Fruit fly (Drosophila melanogaster) whole organism, pupa: ENCODE measurements around the gene CG4768.
A peak's percentile ranks its signal among the peaks of the same experiment; 100 is the strongest.

Source experiments
- CG10348 ChIP-seq: fragments of 200-800 bp; sonication (Bioruptor generic); IDR thresholded peaks from 2 replicates; pipeline ENCODE4 v1.3.6; 2022; ENCODE audit warnings: missing biosample characterization, missing genetic modification characterization
- CG12605 ChIP-seq: fragments of 200-800 bp; sonication (Bioruptor generic); IDR thresholded peaks from 2 replicates; pipeline ENCODE4 v1.3.6; 2022; ENCODE audit warnings: missing biosample characterization, missing genetic modification characterization
- CG13204 ChIP-seq: fragments of 200-800 bp; sonication (Bioruptor generic); optimal IDR thresholded peaks from 2 replicates; lab custom pipeline; 2018; ENCODE audit warnings: missing biosample characterization, mild to moderate bottlenecking, missing genetic modification characterization, moderate library complexity
- CG14655 ChIP-seq: fragments of 200-800 bp; sonication (Bioruptor generic); optimal IDR thresholded peaks from 3 replicates; lab custom pipeline; 2017; ENCODE audit warnings: mild to moderate bottlenecking, missing biosample characterization, missing genetic modification reagents, missing genetic modification characterization
- CG15710 ChIP-seq: fragments of 200-800 bp; sonication (Bioruptor generic); optimal IDR thresholded peaks from 2 replicates; lab custom pipeline; 2018; ENCODE audit warnings: missing biosample characterization, mild to moderate bottlenecking, missing genetic modification characterization, moderate library complexity
- CG17806 ChIP-seq: fragments of 200-800 bp; sonication (Bioruptor generic); optimal IDR thresholded peaks from 2 replicates; lab custom pipeline; 2018; ENCODE audit warnings: missing biosample characterization, mild to moderate bottlenecking, missing genetic modification characterization, moderate library complexity
- CG32121 ChIP-seq: fragments of 200-800 bp; sonication (Bioruptor generic); IDR thresholded peaks from 2 replicates; pipeline ENCODE4 v1.3.6; 2022; ENCODE audit warnings: missing biosample characterization, missing genetic modification characterization
- CG34367 ChIP-seq: fragments of 200-800 bp; sonication (Bioruptor generic); optimal IDR thresholded peaks from 2 replicates; lab custom pipeline; 2018; ENCODE audit warnings: missing biosample characterization, mild to moderate bottlenecking, missing genetic modification characterization
- CG4496 ChIP-seq: fragments of 200-800 bp; sonication (Bioruptor generic); IDR thresholded peaks from 3 replicates; pipeline ENCODE4 v1.3.6; 2022; ENCODE audit warnings: missing biosample characterization, missing genetic modification characterization
- CG8159 ChIP-seq: fragments of 200-800 bp; sonication (Bioruptor generic); optimal IDR thresholded peaks from 3 replicates; lab custom pipeline; 2018; ENCODE audit warnings: missing biosample characterization, mild to moderate bottlenecking, missing genetic modification characterization, moderate library complexity
- CG8301 ChIP-seq: fragments of 200-800 bp; sonication (Bioruptor generic); optimal IDR thresholded peaks from 2 replicates; lab custom pipeline; 2018; ENCODE audit warnings: missing biosample characterization, mild to moderate bottlenecking, missing genetic modification characterization
- CG9948 ChIP-seq: fragments of 200-800 bp; sonication (Bioruptor generic); optimal IDR thresholded peaks from 2 replicates; lab custom pipeline; 2018; ENCODE audit warnings: missing biosample characterization, mild to moderate bottlenecking, missing genetic modification characterization, moderate library complexity
- D1 ChIP-seq: fragments of 200-800 bp; sonication (Bioruptor generic); optimal IDR thresholded peaks from 2 replicates; lab custom pipeline; 2018; ENCODE audit warnings: missing biosample characterization, mild to moderate bottlenecking, missing genetic modification characterization, moderate library complexity
- EcR ChIP-seq: fragments of 200-800 bp; sonication (Bioruptor generic); optimal IDR thresholded peaks from 3 replicates; lab custom pipeline; 2019; ENCODE audit warnings: missing biosample characterization, missing genetic modification characterization, mild to moderate bottlenecking, moderate library complexity, missing genetic modification reagents
- Ets98B ChIP-seq: fragments of 200-800 bp; sonication (Bioruptor generic); IDR thresholded peaks from 2 replicates; pipeline ENCODE4 v1.3.6; 2022; ENCODE audit warnings: missing biosample characterization, missing genetic modification characterization
- Pif1A ChIP-seq: fragments of 200-800 bp; sonication (Bioruptor generic); optimal IDR thresholded peaks from 3 replicates; lab custom pipeline; 2016; ENCODE audit warnings: missing biosample characterization, missing genetic modification characterization
- Pif1B ChIP-seq: fragments of 200-800 bp; sonication (Bioruptor generic); optimal IDR thresholded peaks from 3 replicates; lab custom pipeline; 2016; ENCODE audit warnings: missing biosample characterization, missing genetic modification characterization
- Snoo ChIP-seq: fragments of 200-800 bp; sonication (Bioruptor generic); optimal IDR thresholded peaks from 3 replicates; lab custom pipeline; 2017; ENCODE audit warnings: missing biosample characterization, mild to moderate bottlenecking, missing genetic modification characterization, inconsistent platforms
- fd96Ca ChIP-seq: fragments of 200-800 bp; sonication (Bioruptor generic); IDR thresholded peaks from 3 replicates; pipeline ENCODE4 v1.3.6; 2022; ENCODE audit warnings: missing biosample characterization, missing genetic modification characterization
- gl ChIP-seq: fragments of 200-800 bp; sonication (Bioruptor generic); optimal IDR thresholded peaks from 2 replicates; lab custom pipeline; 2018; ENCODE audit warnings: missing biosample characterization, mild to moderate bottlenecking, missing genetic modification characterization
- rn ChIP-seq: fragments of 200-800 bp; sonication (Bioruptor generic); IDR thresholded peaks from 2 replicates; pipeline ENCODE4 v1.3.6; 2022; ENCODE audit warnings: missing biosample characterization, missing genetic modification characterization

Gene CG4768

dm6 chrX:16813226-16813625, 21.3 kb downstream of the CG4768 start:
- peak; percentile 18 for TF ChIP-seq D1 (tag; lab: Kevin White, UChicago)
- no peak for TF ChIP-seq Pif1B
- TF ChIP-seq CG8301, result no peak
- no peak for TF ChIP-seq fd96Ca (GFP tag; lab: Robert Waterston, UW)
- no peak for TF ChIP-seq CG10348 (GFP tag; lab: Robert Waterston, UW)
- TF ChIP-seq, all 21 proteins: peak for 1

DNA sequence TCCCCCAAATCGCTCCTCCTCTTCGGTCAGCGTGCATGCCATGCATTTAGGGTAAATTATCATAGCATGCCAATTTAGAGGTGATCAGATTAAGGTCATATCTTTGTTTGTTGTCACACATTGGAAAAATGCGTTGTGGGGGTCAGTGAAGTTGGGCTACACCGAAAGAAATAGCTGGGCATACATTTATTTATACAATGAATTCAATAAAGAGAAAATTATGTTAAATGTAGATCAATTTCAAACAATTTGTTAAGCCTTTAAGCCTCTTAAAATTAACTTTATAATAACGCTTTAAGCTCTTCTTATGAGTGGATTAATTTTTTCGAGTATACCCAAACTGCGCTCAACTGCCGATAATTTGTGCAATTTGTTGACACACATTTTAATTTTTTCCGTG, 22.4 kb downstream of the CG4768 start:
- TF ChIP-seq fd96Ca (GFP tag; lab: Robert Waterston, UW), result no peak
- TF ChIP-seq CG32121 (GFP tag; lab: Robert Waterston, UW), result peak; percentile 12; the same call in 1 of the 2 replicates
- TF ChIP-seq Ets98B (GFP tag; lab: Robert Waterston, UW), result 0 out of 2 replicates have a peak, but pooled peaks have one; percentile 14
- TF ChIP-seq CG17806 (tag; lab: Kevin White, UChicago), result peak; percentile 11
- TF ChIP-seq CG14655 (GFP tag; lab: Kevin White, UChicago), result peak; percentile 11
- TF ChIP-seq CG8301, result peak; percentile 5
- TF ChIP-seq CG8159 (tag; lab: Kevin White, UChicago), result peak; percentile 28
- TF ChIP-seq D1 (tag; lab: Kevin White, UChicago), result no peak
- TF ChIP-seq Pif1B, result no peak

- peak; percentile 34 for TF ChIP-seq Ets98B (GFP tag; lab: Robert Waterston, UW)
- peak; percentile 11 for TF ChIP-seq Pif1B
- no peak for TF ChIP-seq D1 (tag; lab: Kevin White, UChicago)
- peak; percentile 64; the same call in 1 of the 2 replicates for TF ChIP-seq CG32121 (GFP tag; lab: Robert Waterston, UW)
- peak; percentile 19 for TF ChIP-seq CG17806 (tag; lab: Kevin White, UChicago)
- TF ChIP-seq CG10348 (GFP tag; lab: Robert Waterston, UW), result no peak
- TF ChIP-seq gl (tag; lab: Kevin White, UChicago), result no peak
- TF ChIP-seq CG8301, result peak; percentile 28
- no peak for TF ChIP-seq EcR (GFP tag; lab: Kevin White, UChicago)
- TF ChIP-seq Snoo (tag; lab: Kevin White, UChicago), result peak; percentile 25
- TF ChIP-seq rn, result no peak
- peak; percentile 2 for TF ChIP-seq CG13204 (GFP tag; lab: Kevin White, UChicago)
- peak; percentile 45; the same call in 1 of the 2 replicates for TF ChIP-seq CG12605 (GFP tag; lab: Robert Waterston, UW)
- no peak for TF ChIP-seq CG9948
- TF ChIP-seq CG4496 (GFP tag; lab: Robert Waterston, UW), result peak; percentile 47; the same call in 2 of the 3 replicates
- TF ChIP-seq fd96Ca (GFP tag; lab: Robert Waterston, UW), result no peak
- TF ChIP-seq CG14655 (GFP tag; lab: Kevin White, UChicago), result peak; percentile 62
- no peak for TF ChIP-seq Pif1A (GFP tag; lab: Kevin White, UChicago)
- peak; percentile 59 for TF ChIP-seq CG8159 (tag; lab: Kevin White, UChicago)
- TF ChIP-seq CG34367 (tag; lab: Kevin White, UChicago), result no peak
- peak; percentile 18 for TF ChIP-seq CG15710
- TF ChIP-seq, all 21 proteins: peak for 12
Observed at dm6 chrX:16815168-16815567, 23.2 kb downstream of the CG4768 start.

dm6 chrX:16816500-16816899, 24.6 kb downstream of the CG4768 start:
- TF ChIP-seq CG14655 (GFP tag; lab: Kevin White, UChicago) (no peak), CG10348 (GFP tag; lab: Robert Waterston, UW) (no peak), EcR (GFP tag; lab: Kevin White, UChicago) (no peak), fd96Ca (GFP tag; lab: Robert Waterston, UW) (no peak), gl (tag; lab: Kevin White, UChicago) (no peak), CG12605 (GFP tag; lab: Robert Waterston, UW) (no peak), CG4496 (GFP tag; lab: Robert Waterston, UW) (no peak), CG17806 (tag; lab: Kevin White, UChicago) (no peak), CG32121 (GFP tag; lab: Robert Waterston, UW) (no peak), CG15710 (no peak)

- no peak for TF ChIP-seq Pif1B
- TF ChIP-seq CG8301, result no peak
- no peak for TF ChIP-seq Pif1A (GFP tag; lab: Kevin White, UChicago)
- no peak for TF ChIP-seq fd96Ca (GFP tag; lab: Robert Waterston, UW)
- no peak for TF ChIP-seq CG8159 (tag; lab: Kevin White, UChicago)
- no peak for TF ChIP-seq CG34367 (tag; lab: Kevin White, UChicago)
- no peak for TF ChIP-seq EcR (GFP tag; lab: Kevin White, UChicago)
Observed at dm6 chrX:16818186-16818585, 26.3 kb downstream of the CG4768 start.

DNA sequence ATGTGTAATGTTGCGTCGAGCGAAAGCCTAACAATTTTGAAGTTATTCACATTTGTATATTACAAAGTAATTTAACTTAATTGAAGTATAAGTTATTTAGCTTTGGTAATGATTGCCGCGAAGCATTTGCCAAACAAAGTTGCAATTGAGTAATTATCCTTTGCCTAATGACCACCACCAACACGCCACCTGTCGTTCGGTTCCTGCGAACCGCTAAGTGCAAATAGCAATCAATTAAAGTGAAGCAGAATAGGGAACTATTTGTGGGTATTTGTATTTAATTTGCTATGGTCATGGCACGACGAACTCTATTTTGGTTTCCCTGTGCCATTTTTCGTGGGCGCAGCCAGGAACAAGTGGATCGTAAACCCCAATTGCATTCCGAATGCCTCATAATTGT, 28.7 kb downstream of the CG4768 start:
- TF ChIP-seq CG32121 (GFP tag; lab: Robert Waterston, UW), result no peak
- TF ChIP-seq CG15710, result no peak
- TF ChIP-seq rn, result no peak
- no peak for TF ChIP-seq CG13204 (GFP tag; lab: Kevin White, UChicago)
- no peak for TF ChIP-seq Ets98B (GFP tag; lab: Robert Waterston, UW)
- TF ChIP-seq CG34367 (tag; lab: Kevin White, UChicago), result no peak
- TF ChIP-seq CG12605 (GFP tag; lab: Robert Waterston, UW), result no peak
- TF ChIP-seq Pif1A (GFP tag; lab: Kevin White, UChicago), result no peak
- no peak for TF ChIP-seq EcR (GFP tag; lab: Kevin White, UChicago)
- TF ChIP-seq CG4496 (GFP tag; lab: Robert Waterston, UW), result no peak
- no peak for TF ChIP-seq Snoo (tag; lab: Kevin White, UChicago)
- no peak for TF ChIP-seq gl (tag; lab: Kevin White, UChicago)
- TF ChIP-seq CG10348 (GFP tag; lab: Robert Waterston, UW), result no peak
- TF ChIP-seq D1 (tag; lab: Kevin White, UChicago), result no peak
- TF ChIP-seq CG14655 (GFP tag; lab: Kevin White, UChicago), result no peak
- no peak for TF ChIP-seq CG17806 (tag; lab: Kevin White, UChicago)
- TF ChIP-seq fd96Ca (GFP tag; lab: Robert Waterston, UW), result no peak
- TF ChIP-seq CG8301, result no peak
- TF ChIP-seq, all 21 proteins: peak for 0
